Fruit fly (Drosophila melanogaster) whole organism, embryonic: ENCODE data around the gene pnt.

Source experiments
- Adf1 ChIP-seq: fragments of 200-800 bp; sonication (Bioruptor generic); IDR thresholded peaks from 2 replicates; pipeline ENCODE4 v1.3.6; 2022; ENCODE audit warnings: missing biosample characterization, missing genetic modification characterization
- B-H1 ChIP-seq: fragments of 200-800 bp; sonication (Bioruptor generic); IDR thresholded peaks from 3 replicates; pipeline ENCODE4 v1.3.6; 2022; ENCODE audit warnings: missing biosample characterization, missing genetic modification characterization
- CG11504 ChIP-seq: fragments of 200-800 bp; sonication (Bioruptor generic); optimal IDR thresholded peaks from 3 replicates; lab custom pipeline; 2019; ENCODE audit warnings: missing biosample characterization, mild to moderate bottlenecking, missing genetic modification characterization, moderate library complexity
- CG12155 ChIP-seq: fragments of 200-800 bp; sonication (Bioruptor generic); optimal IDR thresholded peaks from 3 replicates; lab custom pipeline; 2016; ENCODE audit warnings: missing biosample characterization, missing genetic modification characterization
- CG12659 ChIP-seq: fragments of 200-800 bp; sonication (Bioruptor generic); optimal IDR thresholded peaks from 3 replicates; lab custom pipeline; 2017; ENCODE audit warnings: mild to moderate bottlenecking, missing biosample characterization, missing genetic modification reagents, missing genetic modification characterization
- CG12942 ChIP-seq: fragments of 200-800 bp; sonication (Bioruptor generic); optimal IDR thresholded peaks from 3 replicates; lab custom pipeline; 2016; ENCODE audit warnings: missing biosample characterization, missing genetic modification characterization
- CG13624 ChIP-seq: fragments of 200-800 bp; sonication (Bioruptor generic); optimal IDR thresholded peaks from 2 replicates; lab custom pipeline; 2016; ENCODE audit warnings: missing biosample characterization, missing genetic modification characterization
- CG15514 ChIP-seq: fragments of 200-800 bp; sonication (Bioruptor generic); optimal IDR thresholded peaks from 3 replicates; lab custom pipeline; 2017; ENCODE audit warnings: missing biosample characterization, missing genetic modification characterization, mild to moderate bottlenecking, moderate library complexity, missing genetic modification reagents
- CG17802 ChIP-seq: fragments of 200-800 bp; sonication (Bioruptor generic); optimal IDR thresholded peaks from 2 replicates; lab custom pipeline; 2018; ENCODE audit warnings: missing biosample characterization, mild to moderate bottlenecking, missing genetic modification characterization, moderate library complexity
- CG1832 ChIP-seq: fragments of 200-800 bp; sonication (Bioruptor generic); optimal IDR thresholded peaks from 2 replicates; lab custom pipeline; 2017; ENCODE audit warnings: missing biosample characterization, mild to moderate bottlenecking, missing genetic modification characterization, inconsistent platforms
- CG2199 ChIP-seq: fragments of 200-800 bp; sonication (Bioruptor generic); IDR thresholded peaks from 3 replicates; pipeline ENCODE4 v1.3.6; 2022; ENCODE audit warnings: missing biosample characterization, missing genetic modification characterization
- CG2678 ChIP-seq: fragments of 200-800 bp; sonication (Bioruptor generic); optimal IDR thresholded peaks from 3 replicates; lab custom pipeline; 2019; ENCODE audit warnings: missing biosample characterization, mild to moderate bottlenecking, missing genetic modification characterization, moderate library complexity
- CG2712 ChIP-seq: fragments of 200-800 bp; optimal IDR thresholded peaks from 3 replicates; lab custom pipeline; 2019; ENCODE audit warnings: missing biosample characterization, mild to moderate bottlenecking, missing genetic modification characterization, moderate library complexity
- CG30020 ChIP-seq: fragments of 200-800 bp; optimal IDR thresholded peaks from 2 replicates; lab custom pipeline; 2019; ENCODE audit warnings: missing biosample characterization, mild to moderate bottlenecking, missing genetic modification characterization, moderate library complexity
- CG31441 ChIP-seq: fragments of 200-800 bp; sonication (Bioruptor generic); IDR thresholded peaks from 2 replicates; pipeline ENCODE4 v1.3.6; 2022; ENCODE audit warnings: missing biosample characterization, missing genetic modification characterization
- CG3847 ChIP-seq: fragments of 200-800 bp; sonication (Bioruptor generic); IDR thresholded peaks from 2 replicates; pipeline ENCODE4 v1.3.6; 2022; ENCODE audit warnings: missing biosample characterization, missing genetic modification characterization
- CG8281 ChIP-seq: fragments of 200-800 bp; sonication (Bioruptor generic); optimal IDR thresholded peaks from 2 replicates; lab custom pipeline; 2018; ENCODE audit warnings: missing biosample characterization, mild to moderate bottlenecking, missing genetic modification characterization, moderate library complexity
- CG8924 ChIP-seq: fragments of 200-800 bp; optimal IDR thresholded peaks from 3 replicates; lab custom pipeline; 2019; ENCODE audit warnings: missing biosample characterization, mild to moderate bottlenecking, missing genetic modification characterization, moderate library complexity
- CG9932 ChIP-seq: fragments of 200-800 bp; sonication (Bioruptor generic); IDR thresholded peaks from 2 replicates; pipeline ENCODE4 v1.3.6; 2022; ENCODE audit warnings: missing biosample characterization, missing genetic modification characterization
- CoRest ChIP-seq: fragments of 200-800 bp; sonication (Bioruptor generic); optimal IDR thresholded peaks from 3 replicates; lab custom pipeline; 2018; ENCODE audit warnings: missing biosample characterization, mild to moderate bottlenecking, missing genetic modification characterization, moderate library complexity
- Dek ChIP-seq: fragments of 200-800 bp; sonication (Bioruptor generic); optimal IDR thresholded peaks from 3 replicates; lab custom pipeline; 2019; ENCODE audit warnings: missing biosample characterization, mild to moderate bottlenecking, missing genetic modification characterization, moderate library complexity
- Dip2 ChIP-seq: fragments of 200-800 bp; sonication (Bioruptor generic); IDR thresholded peaks from 2 replicates; pipeline ENCODE4 v1.3.6; 2022; ENCODE audit warnings: missing biosample characterization, missing genetic modification characterization
- ERR ChIP-seq: fragments of 200-800 bp; sonication (Bioruptor generic); optimal IDR thresholded peaks from 2 replicates; lab custom pipeline; 2016; ENCODE audit warnings: missing biosample characterization, missing genetic modification characterization
- Hr78 ChIP-seq, 2 experiments: fragments of 200-800 bp in 1 of 2; fragments of >200 bp in 1 of 2; sonication (Bioruptor generic) in 1 of 2; optimal IDR thresholded peaks; 2 replicates each; lab custom pipeline; 2017 to 2019; ENCODE audit warnings: missing biosample characterization in 2 of 2, missing genetic modification characterization in 2 of 2, mild to moderate bottlenecking in 1 of 2, moderate library complexity in 1 of 2
- Mes4 ChIP-seq: fragments of 200-800 bp; sonication (Bioruptor generic); optimal IDR thresholded peaks from 2 replicates; lab custom pipeline; 2016; ENCODE audit warnings: missing biosample characterization, missing genetic modification characterization
- Optix ChIP-seq: fragments of 200-800 bp; sonication (Bioruptor generic); IDR thresholded peaks from 3 replicates; pipeline ENCODE4 v1.3.6; 2022; ENCODE audit warnings: missing biosample characterization, missing genetic modification characterization
- PHDP ChIP-seq: fragments of 200-800 bp; sonication (Bioruptor generic); optimal IDR thresholded peaks from 3 replicates; lab custom pipeline; 2018; ENCODE audit warnings: missing biosample characterization, mild to moderate bottlenecking, missing genetic modification characterization, moderate library complexity
- ac ChIP-seq: fragments of 200-800 bp; sonication (Bioruptor generic); optimal IDR thresholded peaks from 3 replicates; lab custom pipeline; 2017; ENCODE audit warnings: missing biosample characterization, mild to moderate bottlenecking, missing genetic modification characterization
- aop ChIP-seq: fragments of 200-800 bp; sonication (Bioruptor generic); IDR thresholded peaks from 2 replicates; pipeline ENCODE4 v1.3.6; 2022; ENCODE audit warnings: missing biosample characterization, missing genetic modification characterization
- az2 ChIP-seq: fragments of 200-800 bp; sonication (Bioruptor generic); optimal IDR thresholded peaks from 3 replicates; lab custom pipeline; 2016; ENCODE audit warnings: missing biosample characterization, missing genetic modification characterization
- bab2 ChIP-seq: fragments of 200-800 bp; sonication (Bioruptor generic); optimal IDR thresholded peaks from 2 replicates; lab custom pipeline; 2016; ENCODE audit warnings: missing biosample characterization, missing genetic modification characterization
- br ChIP-seq: fragments of >200 bp; optimal IDR thresholded peaks from 2 replicates; lab custom pipeline; 2017
- ci ChIP-seq: fragments of 200-800 bp; sonication (Bioruptor generic); IDR thresholded peaks from 3 replicates; pipeline ENCODE4 v1.3.6; 2022; ENCODE audit warnings: missing biosample characterization, missing genetic modification characterization
- dati ChIP-seq: fragments of 200-800 bp; sonication (Bioruptor generic); IDR thresholded peaks from 2 replicates; pipeline ENCODE4 v1.3.6; 2022; ENCODE audit warnings: missing biosample characterization, missing genetic modification characterization
- grau ChIP-seq: fragments of 200-800 bp; optimal IDR thresholded peaks from 3 replicates; lab custom pipeline; 2019; ENCODE audit warnings: missing biosample characterization, mild to moderate bottlenecking, missing genetic modification characterization, moderate library complexity
- grn ChIP-seq: fragments of 200-800 bp; sonication (Bioruptor generic); optimal IDR thresholded peaks from 3 replicates; lab custom pipeline; 2017; ENCODE audit warnings: missing biosample characterization, missing genetic modification characterization
- ken ChIP-seq: fragments of 200-800 bp; sonication (Bioruptor generic); IDR thresholded peaks from 3 replicates; pipeline ENCODE4 v1.3.6; 2022; ENCODE audit warnings: missing biosample characterization, missing genetic modification characterization
- knrl ChIP-seq: fragments of 200-800 bp; sonication (Bioruptor generic); IDR thresholded peaks from 3 replicates; pipeline ENCODE4 v1.3.6; 2022; ENCODE audit warnings: missing biosample characterization, missing genetic modification characterization; ENCODE audit not compliant: partially characterized antibody
- nmo ChIP-seq: fragments of 200-800 bp; sonication (Bioruptor generic); optimal IDR thresholded peaks from 2 replicates; lab custom pipeline; 2018; ENCODE audit warnings: missing biosample characterization, mild to moderate bottlenecking, missing genetic modification characterization, moderate library complexity
- pfk ChIP-seq: fragments of 200-800 bp; sonication (Bioruptor generic); optimal IDR thresholded peaks from 2 replicates; lab custom pipeline; 2018; ENCODE audit warnings: missing biosample characterization, mild to moderate bottlenecking, missing genetic modification characterization, moderate library complexity
- psq ChIP-seq: fragments of 200-800 bp; sonication (Bioruptor generic); optimal IDR thresholded peaks from 2 replicates; lab custom pipeline; 2017; ENCODE audit warnings: missing biosample characterization, missing genetic modification characterization
- row ChIP-seq: fragments of 200-800 bp; sonication (Bioruptor generic); IDR thresholded peaks from 3 replicates; pipeline ENCODE4 v1.3.6; 2022; ENCODE audit warnings: missing biosample characterization, missing genetic modification characterization
- sens ChIP-seq: fragments of 200-800 bp; sonication (Bioruptor generic); peaks from one replicate; lab custom pipeline; 2016; ENCODE audit warnings: missing biosample characterization, missing genetic modification characterization
- sens-2 ChIP-seq: fragments of 200-800 bp; sonication (Bioruptor generic); IDR thresholded peaks from 2 replicates; pipeline ENCODE4 v1.3.6; 2022; ENCODE audit warnings: missing biosample characterization, missing genetic modification characterization
- trem ChIP-seq: fragments of 200-800 bp; optimal IDR thresholded peaks from 3 replicates; lab custom pipeline; 2019; ENCODE audit warnings: missing biosample characterization, mild to moderate bottlenecking, missing genetic modification characterization, moderate library complexity
- ttk ChIP-seq: fragments of 200-800 bp; sonication (Bioruptor generic); IDR thresholded peaks from 2 replicates; pipeline ENCODE4 v2.1.2; 2022; ENCODE audit warnings: missing biosample characterization, missing genetic modification characterization
- tx ChIP-seq: fragments of 200-800 bp; sonication (Bioruptor generic); optimal IDR thresholded peaks from 2 replicates; lab custom pipeline; 2016; ENCODE audit warnings: missing biosample characterization, missing genetic modification characterization
- vnd ChIP-seq: fragments of 200-800 bp; sonication (Bioruptor generic); IDR thresholded peaks from 3 replicates; pipeline ENCODE4 v1.3.6; 2022; ENCODE audit warnings: missing biosample characterization, missing genetic modification characterization; ENCODE audit not compliant: partially characterized antibody
- z ChIP-seq: fragments of 200-800 bp; sonication (Bioruptor generic); IDR thresholded peaks from 3 replicates; pipeline ENCODE4 v1.3.6; 2022; ENCODE audit warnings: missing biosample characterization, missing genetic modification characterization
- zen ChIP-seq: fragments of 200-800 bp; sonication (Bioruptor generic); optimal IDR thresholded peaks from 3 replicates; lab custom pipeline; 2018; ENCODE audit warnings: missing biosample characterization, mild to moderate bottlenecking, missing genetic modification characterization, moderate library complexity

The pnt gene

DNA sequence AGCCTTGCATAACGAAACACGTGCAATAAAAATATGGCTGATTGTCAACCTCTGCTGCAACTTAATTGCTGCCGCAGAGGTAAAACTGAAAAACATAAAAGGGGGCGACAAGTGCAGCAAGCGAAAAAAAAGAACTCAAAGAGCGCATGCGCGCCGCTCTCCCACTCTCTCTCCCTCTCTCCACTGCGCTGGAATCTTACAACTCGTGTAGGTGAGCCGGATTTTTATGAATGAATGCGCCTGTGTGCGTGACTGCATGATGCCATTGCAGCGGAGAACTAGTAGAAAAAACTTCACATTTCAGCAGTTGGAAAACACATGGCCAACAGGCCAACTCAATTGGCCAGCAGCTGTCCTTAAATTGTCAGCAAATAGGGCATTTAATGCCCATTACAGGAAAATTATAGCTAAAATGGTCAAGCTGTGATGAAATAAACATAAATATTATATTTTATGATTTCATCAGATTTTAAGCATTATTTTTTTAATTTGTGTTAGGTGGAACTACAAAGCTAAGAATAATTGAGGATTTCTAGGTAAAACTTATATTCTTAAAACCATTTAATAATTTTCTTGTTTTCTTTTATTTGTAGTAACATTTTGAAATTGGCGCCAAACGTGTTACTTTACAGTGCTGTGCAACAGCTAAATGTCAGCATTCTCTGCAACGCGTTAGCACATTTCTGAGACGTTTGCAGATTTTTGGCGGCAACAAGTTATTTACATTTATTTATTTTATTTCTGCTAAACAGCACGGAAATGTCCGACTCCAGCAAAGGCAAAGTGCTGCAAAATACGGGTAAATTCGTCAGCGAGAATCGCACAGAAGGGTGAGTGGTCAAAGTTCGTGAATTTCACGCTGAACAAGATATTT lies 1.7 kb upstream of the pnt start, which contains the start of gene PolE1 (continued):
- TF ChIP-seq CG11504 (tag; lab: Kevin White, UChicago): peak; percentile 11
- no peak for TF ChIP-seq Hr78 (GFP tag; optimal IDR thresholded peaks at IDR 0.05; lab: Kevin White, UChicago)
- peak; percentile 44 for TF ChIP-seq CG3847
- no peak for TF ChIP-seq CG12155 (GFP tag; lab: Kevin White, UChicago)
- TF ChIP-seq dati (GFP tag; lab: Robert Waterston, UW): no peak
- TF ChIP-seq Dek (tag; lab: Kevin White, UChicago): no peak
- no peak for TF ChIP-seq CG9932 (GFP tag; lab: Robert Waterston, UW)
- peak; percentile 74; the same call in 2 of the 3 replicates for TF ChIP-seq z (GFP tag; lab: Robert Waterston, UW)
- peak; percentile 80 for TF ChIP-seq sens (GFP tag; lab: Kevin White, UChicago)
- no peak for TF ChIP-seq Optix (GFP tag; lab: Robert Waterston, UW)
- no peak for TF ChIP-seq CG2678 (tag; lab: Kevin White, UChicago)
- peak; percentile 41 for TF ChIP-seq trem (tag; lab: Kevin White, UChicago)
- no peak for TF ChIP-seq br
- peak; percentile 3 for TF ChIP-seq zen (tag; lab: Kevin White, UChicago)
- no peak for TF ChIP-seq CG30020 (tag; lab: Kevin White, UChicago)
- TF ChIP-seq CG12942: no peak
- peak; percentile 27 for TF ChIP-seq CG12659
- TF ChIP-seq row (GFP tag; lab: Robert Waterston, UW): peak; percentile 19; the same call in 1 of the 3 replicates
- TF ChIP-seq tx (GFP tag; lab: Kevin White, UChicago): no peak
- no peak for TF ChIP-seq ac (GFP tag; lab: Kevin White, UChicago)
- TF ChIP-seq CG13624 (GFP tag; lab: Kevin White, UChicago): no peak
- peak; percentile 1 for TF ChIP-seq grau (tag; lab: Kevin White, UChicago)
- no peak for TF ChIP-seq Dip2 (GFP tag; lab: Robert Waterston, UW)
- peak; percentile 35 for TF ChIP-seq CG2712
- TF ChIP-seq ci (GFP tag; lab: Robert Waterston, UW): peak; percentile 42; the same call in 1 of the 3 replicates
- TF ChIP-seq aop: no peak
- TF ChIP-seq ken: peak; percentile 31; the same call in 1 of the 3 replicates
- TF ChIP-seq sens-2 (GFP tag; lab: Robert Waterston, UW): no peak
- TF ChIP-seq vnd (GFP tag; lab: Robert Waterston, UW): no peak
- no peak for TF ChIP-seq pfk (GFP tag; lab: Kevin White, UChicago)
- TF ChIP-seq az2 (GFP tag; lab: Kevin White, UChicago): no peak
- no peak for TF ChIP-seq CG8924 (tag; lab: Kevin White, UChicago)
- TF ChIP-seq nmo (GFP tag; lab: Kevin White, UChicago): peak; percentile 27
- no peak for TF ChIP-seq PHDP (tag; lab: Kevin White, UChicago)
- no peak for TF ChIP-seq CG1832 (GFP tag; lab: Kevin White, UChicago)
- TF ChIP-seq CG31441 (GFP tag; lab: Robert Waterston, UW): 0 out of 2 replicates have a peak, but pooled peaks have one; percentile 10
- no peak for TF ChIP-seq grn (GFP tag; lab: Kevin White, UChicago)
- TF ChIP-seq bab2 (GFP tag; lab: Kevin White, UChicago): no peak
- no peak for TF ChIP-seq ERR (GFP tag; lab: Kevin White, UChicago)
- no peak for TF ChIP-seq B-H1 (GFP tag; lab: Robert Waterston, UW)
- no peak for TF ChIP-seq Mes4 (GFP tag; lab: Kevin White, UChicago)
- TF ChIP-seq Adf1: no peak
- TF ChIP-seq ttk (GFP tag; lab: Robert Waterston, UW): 0 out of 2 replicates have a peak, but pooled peaks have one; percentile 22
- peak; percentile 54 for TF ChIP-seq CG15514 (GFP tag; lab: Kevin White, UChicago)
- TF ChIP-seq CoRest: peak; percentile 42
- no peak for TF ChIP-seq knrl
- no peak for TF ChIP-seq CG17802 (tag; lab: Kevin White, UChicago)
- no peak for TF ChIP-seq psq
- TF ChIP-seq CG2199 (GFP tag; lab: Robert Waterston, UW): no peak
- no peak for TF ChIP-seq CG8281 (tag; lab: Kevin White, UChicago)
